Worm (Caenorhabditis elegans) whole organism, late embryonic: ENCODE results near the gene R09D1.13.
A peak's percentile ranks its signal among the peaks of the same experiment; 100 is the strongest.

Experiments
- C38D4.7 ChIP-seq: fragments of 200-800 bp; sonication (Bioruptor generic); optimal IDR thresholded peaks from 2 replicates; lab custom pipeline; 2018; ENCODE audit warnings: mild to moderate bottlenecking, missing genetic modification characterization, moderate library complexity, missing compliant biosample characterization
- F13H6.1 ChIP-seq: sonication (generic microtip); optimal IDR thresholded peaks from 2 replicates; lab custom pipeline; 2016; ENCODE audit warnings: missing genetic modification characterization, missing compliant biosample characterization
- K02D7.2 ChIP-seq: sonication (generic microtip); optimal IDR thresholded peaks from 2 replicates; lab custom pipeline; 2017; ENCODE audit warnings: mild to moderate bottlenecking, missing genetic modification characterization, missing compliant biosample characterization
- K09A11.1 ChIP-seq: sonication (generic microtip); optimal IDR thresholded peaks from 2 replicates; lab custom pipeline; 2017; ENCODE audit warnings: antibody characterized with exemption, mild to moderate bottlenecking, missing genetic modification characterization, missing compliant biosample characterization; ENCODE audit not compliant: insufficient read depth
- Y22D7AL.16 ChIP-seq: sonication (generic microtip); optimal IDR thresholded peaks from 2 replicates; lab custom pipeline; 2016; ENCODE audit warnings: missing genetic modification characterization, missing compliant biosample characterization
- ahr-1 ChIP-seq: sonication (generic microtip); optimal IDR thresholded peaks from 2 replicates; lab custom pipeline; 2016; ENCODE audit warnings: missing genetic modification characterization, missing compliant biosample characterization
- ama-1 ChIP-seq: fragments of 150-350 bp; optimal IDR thresholded peaks from 2 replicates; lab custom pipeline; 2014
- ceh-14 ChIP-seq: sonication (generic microtip); optimal IDR thresholded peaks from 2 replicates; lab custom pipeline; 2016; ENCODE audit warnings: missing genotype, missing genetic modification characterization, missing compliant biosample characterization
- ceh-24 ChIP-seq: sonication (generic microtip); optimal IDR thresholded peaks from 2 replicates; lab custom pipeline; 2016; ENCODE audit warnings: mild to moderate bottlenecking, missing genetic modification characterization, missing compliant biosample characterization
- ceh-34 ChIP-seq: sonication (generic microtip); optimal IDR thresholded peaks from 2 replicates; lab custom pipeline; 2016; ENCODE audit warnings: mild to moderate bottlenecking, missing genetic modification characterization, missing compliant biosample characterization
- ceh-9 ChIP-seq: sonication (generic microtip); optimal IDR thresholded peaks from 2 replicates; lab custom pipeline; 2016; ENCODE audit warnings: mild to moderate bottlenecking, missing genetic modification characterization, inconsistent platforms, missing compliant biosample characterization
- che-1 ChIP-seq: sonication (generic microtip); optimal IDR thresholded peaks from 2 replicates; lab custom pipeline; 2016; ENCODE audit warnings: mild to moderate bottlenecking, missing genetic modification characterization, missing compliant biosample characterization
- dmd-4 ChIP-seq: sonication (generic microtip); optimal IDR thresholded peaks from 2 replicates; lab custom pipeline; 2016; ENCODE audit warnings: borderline replicate concordance, missing genetic modification characterization, missing compliant biosample characterization
- elt-4 ChIP-seq: sonication (generic microtip); optimal IDR thresholded peaks from 2 replicates; lab custom pipeline; 2016; ENCODE audit warnings: missing genetic modification characterization, missing compliant biosample characterization
- ets-4 ChIP-seq: sonication (generic microtip); optimal IDR thresholded peaks from 2 replicates; lab custom pipeline; 2016; ENCODE audit warnings: missing genetic modification characterization, missing compliant biosample characterization
- eyg-1 ChIP-seq: sonication (generic microtip); optimal IDR thresholded peaks from 2 replicates; lab custom pipeline; 2016; ENCODE audit warnings: missing genotype, missing genetic modification characterization, missing compliant biosample characterization
- fkh-10 ChIP-seq: fragments of 150-350 bp; optimal IDR thresholded peaks from 2 replicates; lab custom pipeline; 2014; ENCODE audit warnings: missing biosample characterization, missing genetic modification reagents, missing genetic modification characterization
- hlh-15 ChIP-seq: sonication (generic microtip); optimal IDR thresholded peaks from 2 replicates; lab custom pipeline; 2016; ENCODE audit warnings: missing genetic modification characterization, missing compliant biosample characterization
- hlh-30 ChIP-seq: sonication (generic microtip); optimal IDR thresholded peaks from 2 replicates; lab custom pipeline; 2017; ENCODE audit warnings: antibody characterized with exemption, missing genetic modification characterization, missing compliant biosample characterization; ENCODE audit not compliant: insufficient read depth
- hlh-8 ChIP-seq: sonication (generic microtip); optimal IDR thresholded peaks from 2 replicates; lab custom pipeline; 2016; ENCODE audit warnings: missing genotype, missing genetic modification characterization, missing compliant biosample characterization
- lim-6 ChIP-seq: sonication (generic microtip); optimal IDR thresholded peaks from 2 replicates; lab custom pipeline; 2016; ENCODE audit warnings: missing genetic modification characterization, missing compliant biosample characterization
- lin-11 ChIP-seq: fragments of 200-800 bp; sonication (Bioruptor generic); optimal IDR thresholded peaks from 2 replicates; lab custom pipeline; 2018; ENCODE audit warnings: mild to moderate bottlenecking, missing genetic modification characterization, missing compliant biosample characterization
- madf-2 ChIP-seq: sonication (generic microtip); optimal IDR thresholded peaks from 2 replicates; lab custom pipeline; 2017; ENCODE audit warnings: missing genetic modification characterization, missing compliant biosample characterization
- mec-3 ChIP-seq: sonication (generic microtip); optimal IDR thresholded peaks from 2 replicates; lab custom pipeline; 2016; ENCODE audit warnings: borderline replicate concordance, missing genetic modification characterization, missing compliant biosample characterization
- nfya-1 ChIP-seq: sonication (generic microtip); optimal IDR thresholded peaks from 2 replicates; lab custom pipeline; 2017; ENCODE audit warnings: missing genetic modification characterization, mild to moderate bottlenecking, missing compliant biosample characterization, antibody characterized with exemption, moderate library complexity
- nhr-11 ChIP-seq: fragments of 150-350 bp; optimal IDR thresholded peaks from 2 replicates; lab custom pipeline; 2014; ENCODE audit warnings: missing biosample characterization, missing genetic modification characterization
- odd-2 ChIP-seq: sonication (generic microtip); optimal IDR thresholded peaks from 2 replicates; lab custom pipeline; 2017; ENCODE audit warnings: antibody characterized with exemption, mild to moderate bottlenecking, missing genetic modification characterization, missing compliant biosample characterization
- pag-3 ChIP-seq: sonication (generic microtip); optimal IDR thresholded peaks from 2 replicates; lab custom pipeline; 2016; ENCODE audit warnings: missing compliant biosample characterization, missing genetic modification characterization, borderline replicate concordance
- pat-9 ChIP-seq: fragments of 200-800 bp; sonication (Bioruptor generic); optimal IDR thresholded peaks from 2 replicates; lab custom pipeline; 2018; ENCODE audit warnings: mild to moderate bottlenecking, missing genetic modification characterization, moderate library complexity, missing compliant biosample characterization
- pax-1 ChIP-seq: fragments of 150-350 bp; optimal IDR thresholded peaks from 2 replicates; lab custom pipeline; 2014; ENCODE audit warnings: missing biosample characterization, missing genetic modification characterization
- pha-2 ChIP-seq: sonication (generic microtip); optimal IDR thresholded peaks from 2 replicates; lab custom pipeline; 2017; ENCODE audit warnings: mild to moderate bottlenecking, missing genetic modification characterization, missing compliant biosample characterization
- pha-4 ChIP-seq: fragments of 150-350 bp; optimal IDR thresholded peaks from 2 replicates; lab custom pipeline; 2018; ENCODE audit warnings: missing biosample characterization, missing genetic modification reagents, missing genetic modification characterization
- pqm-1 ChIP-seq: sonication (generic microtip); optimal IDR thresholded peaks from 2 replicates; lab custom pipeline; 2016; ENCODE audit warnings: missing genetic modification characterization, missing compliant biosample characterization
- pros-1 ChIP-seq: fragments of 150-350 bp; optimal IDR thresholded peaks from 2 replicates; lab custom pipeline; 2014; ENCODE audit warnings: missing biosample characterization, missing genetic modification reagents, missing genetic modification characterization
- sdc-2 ChIP-seq: sonication (generic microtip); optimal IDR thresholded peaks from 2 replicates; lab custom pipeline; 2016; ENCODE audit warnings: missing genotype, missing genetic modification characterization, missing compliant biosample characterization
- sox-2 ChIP-seq: fragments of 200-800 bp; sonication (Bioruptor generic); IDR thresholded peaks from 2 replicates; pipeline ENCODE4 v1.3.6; 2022; ENCODE audit warnings: missing genetic modification reagents, missing genetic modification characterization, missing compliant biosample characterization
- syd-9 ChIP-seq: sonication (generic microtip); optimal IDR thresholded peaks from 2 replicates; lab custom pipeline; 2016; ENCODE audit warnings: mild to moderate bottlenecking, missing genetic modification characterization, moderate library complexity, missing compliant biosample characterization
- tbx-2 ChIP-seq: sonication (generic microtip); optimal IDR thresholded peaks from 2 replicates; lab custom pipeline; 2016; ENCODE audit warnings: missing genetic modification characterization, missing compliant biosample characterization
- ttx-3 ChIP-seq: sonication (generic microtip); optimal IDR thresholded peaks from 2 replicates; lab custom pipeline; 2016; ENCODE audit warnings: missing genetic modification reagents, missing genetic modification characterization, missing compliant biosample characterization
- unc-42 ChIP-seq: sonication (generic microtip); optimal IDR thresholded peaks from 2 replicates; lab custom pipeline; 2016; ENCODE audit warnings: missing genotype, missing genetic modification characterization, missing compliant biosample characterization
- unc-86 ChIP-seq: sonication (generic microtip); optimal IDR thresholded peaks from 2 replicates; lab custom pipeline; 2016; ENCODE audit warnings: missing genetic modification characterization, missing compliant biosample characterization
- zip-5 ChIP-seq: sonication (generic microtip); optimal IDR thresholded peaks from 2 replicates; lab custom pipeline; 2016; ENCODE audit warnings: missing genetic modification characterization, missing compliant biosample characterization
- ztf-16 ChIP-seq: sonication (generic microtip); optimal IDR thresholded peaks from 2 replicates; lab custom pipeline; 2017; ENCODE audit warnings: missing genetic modification characterization, missing compliant biosample characterization

R09D1.13 gene

DNA sequence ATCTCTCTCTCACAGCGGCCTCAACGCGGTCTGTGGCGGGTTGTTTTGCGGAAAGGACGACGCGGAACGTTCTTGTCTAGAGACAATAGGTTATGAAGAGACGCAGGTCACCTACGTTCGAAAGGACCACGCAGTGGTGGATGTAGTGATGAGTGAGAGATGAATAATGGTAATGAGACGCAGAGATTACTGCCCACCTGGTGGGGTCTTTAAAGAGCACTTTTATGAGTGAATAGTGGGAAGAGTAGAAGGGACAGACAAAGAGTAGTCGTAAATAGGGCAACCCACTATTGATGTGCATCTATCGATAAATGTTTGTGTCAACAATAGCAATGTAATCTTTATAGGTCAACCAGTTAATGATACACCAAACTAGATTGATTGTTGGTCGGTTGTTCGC is 45.8 kb upstream of the R09D1.13 start (continued):
- TF ChIP-seq tbx-2 (peak; percentile 31), K02D7.2 (tag; lab: Kevin White, UChicago) (no peak), elt-4 (tag; lab: Kevin White, UChicago) (no peak), pat-9 (tag; lab: Kevin White, UChicago) (no peak), ahr-1 (tag; lab: Kevin White, UChicago) (no peak), unc-86 (tag; lab: Kevin White, UChicago) (no peak), hlh-30 (tag; lab: Kevin White, UChicago) (no peak), ztf-16 (tag; lab: Kevin White, UChicago) (no peak), ets-4 (tag; lab: Kevin White, UChicago) (no peak), ceh-9 (no peak), eyg-1 (tag; lab: Kevin White, UChicago) (no peak), sdc-2 (tag; lab: Kevin White, UChicago) (no peak), K09A11.1 (no peak), lin-11 (tag; lab: Kevin White, UChicago) (no peak), unc-42 (tag; lab: Kevin White, UChicago) (no peak), pax-1 (tag; lab: Kevin White, UChicago) (no peak), pha-4 (tag; lab: Kevin White, UChicago) (no peak), F13H6.1 (tag; lab: Kevin White, UChicago) (no peak), nfya-1 (tag; lab: Kevin White, UChicago) (peak; percentile 31), sox-2 (GFP tag; lab: Robert Waterston, UW) (peak; percentile 32; the same call in 1 of the 2 replicates), Y22D7AL.16 (no peak), nhr-11 (tag; lab: Kevin White, UChicago) (no peak), lim-6 (tag; lab: Kevin White, UChicago) (no peak), madf-2 (no peak), che-1 (tag; lab: Kevin White, UChicago) (no peak), C38D4.7 (GFP tag; lab: Kevin White, UChicago) (no peak), hlh-8 (tag; lab: Kevin White, UChicago) (peak; percentile 31), mec-3 (tag; lab: Kevin White, UChicago) (no peak), ceh-14 (tag; lab: Kevin White, UChicago) (no peak), pros-1 (no peak), pqm-1 (tag; lab: Kevin White, UChicago) (no peak), ceh-24 (tag; lab: Kevin White, UChicago) (no peak)

ce11 chrII:9490589-9490988 is 45.3 kb upstream of the R09D1.13 start:
- no peak for TF ChIP-seq mec-3 (tag; lab: Kevin White, UChicago)
- TF ChIP-seq ceh-9 = no peak
- no peak for TF ChIP-seq hlh-15 (tag; lab: Kevin White, UChicago)
- TF ChIP-seq tbx-2 = no peak
- no peak for TF ChIP-seq nhr-11 (tag; lab: Kevin White, UChicago)

DNA sequence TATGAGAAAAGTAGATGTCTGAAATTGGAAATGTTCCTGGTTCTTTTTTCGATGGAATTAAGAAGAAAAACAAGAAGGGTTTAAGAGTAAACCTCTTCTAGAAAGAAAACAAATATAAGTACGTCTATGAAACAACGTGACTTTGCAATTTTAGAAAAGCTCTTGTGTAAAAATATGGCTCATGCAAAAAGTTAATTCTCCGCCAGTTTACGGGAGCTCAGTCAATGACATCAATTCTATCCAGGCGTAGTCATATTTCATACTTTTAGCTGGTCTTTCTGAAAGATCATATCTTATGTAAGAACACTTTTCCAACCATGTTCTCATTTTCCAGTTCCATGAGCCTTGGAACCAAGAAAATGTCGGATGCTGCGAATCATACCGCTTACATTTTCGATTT is 44.7 kb upstream of the R09D1.13 start:
- TF ChIP-seq odd-2 (tag; lab: Kevin White, UChicago) (no peak), fkh-10 (no peak), ztf-16 (tag; lab: Kevin White, UChicago) (no peak), pag-3 (no peak), ets-4 (tag; lab: Kevin White, UChicago) (no peak), syd-9 (tag; lab: Kevin White, UChicago) (no peak), dmd-4 (tag; lab: Kevin White, UChicago) (no peak), ama-1 (lab: Kevin White, UChicago) (no peak), hlh-30 (tag; lab: Kevin White, UChicago) (no peak), ttx-3 (tag; lab: Kevin White, UChicago) (no peak), ceh-34 (tag; lab: Kevin White, UChicago) (no peak), pha-2 (no peak), zip-5 (tag; lab: Kevin White, UChicago) (no peak)
